Worm (Caenorhabditis elegans) whole organism, L3 larva: ENCODE results near the gene aos-1.

Experiments used
- R02D3.7 ChIP-seq: fragments of 150-350 bp; optimal IDR thresholded peaks from 2 replicates; lab custom pipeline; 2014; ENCODE audit warnings: missing biosample characterization, missing genetic modification characterization
- aly-2 ChIP-seq: fragments of 150-350 bp; optimal IDR thresholded peaks from 2 replicates; lab custom pipeline; 2014; ENCODE audit warnings: missing biosample characterization, missing genetic modification characterization
- ama-1 ChIP-seq: fragments of 150-350 bp; optimal IDR thresholded peaks from 2 replicates; lab custom pipeline; 2018
- ceh-82 ChIP-seq: fragments of 150-350 bp; optimal IDR thresholded peaks from 2 replicates; lab custom pipeline; 2014; ENCODE audit warnings: missing biosample characterization, missing genetic modification characterization
- ceh-9 ChIP-seq: sonication (generic microtip); optimal IDR thresholded peaks from 2 replicates; lab custom pipeline; 2018; ENCODE audit warnings: missing biosample characterization, missing genetic modification characterization
- egl-27 ChIP-seq: sonication (generic microtip); optimal IDR thresholded peaks from 4 replicates; lab custom pipeline; 2017; ENCODE audit warnings: missing biosample characterization, missing genetic modification reagents, missing genetic modification characterization
- elt-1 ChIP-seq: fragments of 150-350 bp; optimal IDR thresholded peaks from 2 replicates; lab custom pipeline; 2014; ENCODE audit warnings: missing biosample characterization, missing genetic modification characterization
- elt-2 ChIP-seq: sonication (generic microtip); optimal IDR thresholded peaks from 2 replicates; lab custom pipeline; 2016; ENCODE audit warnings: missing genetic modification reagents, mild to moderate bottlenecking, missing genetic modification characterization, missing compliant biosample characterization
- elt-3 ChIP-seq, 3 experiments: fragments of 150-350 bp in 1 of 3; sonication (generic microtip) in 2 of 3; optimal IDR thresholded peaks; 2 replicates in 2 of 3; 4 replicates in 1 of 3; lab custom pipeline; 2014 to 2017; ENCODE audit warnings: missing biosample characterization in 3 of 3, missing genetic modification characterization in 3 of 3
- eor-1 ChIP-seq, 2 experiments: fragments of 150-350 bp; optimal IDR thresholded peaks; 2 replicates each; lab custom pipeline; 2014 to 2018; ENCODE audit warnings: missing biosample characterization in 2 of 2, missing genetic modification characterization in 2 of 2
- fkh-10 ChIP-seq: sonication (generic microtip); optimal IDR thresholded peaks from 2 replicates; lab custom pipeline; 2017; ENCODE audit warnings: missing biosample characterization, missing genetic modification reagents, missing genetic modification characterization
- fkh-2 ChIP-seq: fragments of 150-350 bp; optimal IDR thresholded peaks from 2 replicates; lab custom pipeline; 2014; ENCODE audit warnings: missing biosample characterization, missing genetic modification reagents, missing genetic modification characterization
- fos-1 ChIP-seq: fragments of 150-350 bp; optimal IDR thresholded peaks from 2 replicates; lab custom pipeline; 2014; ENCODE audit warnings: missing biosample characterization, missing genetic modification characterization
- hmg-11 ChIP-seq: sonication (generic microtip); optimal IDR thresholded peaks from 2 replicates; lab custom pipeline; 2016; ENCODE audit warnings: missing genetic modification characterization, missing compliant biosample characterization
- jun-1 ChIP-seq: fragments of 150-350 bp; optimal IDR thresholded peaks from 2 replicates; lab custom pipeline; 2014; ENCODE audit warnings: missing biosample characterization, missing genetic modification reagents, missing genetic modification characterization
- lin-15B ChIP-seq: fragments of 150-350 bp; optimal IDR thresholded peaks from 2 replicates; lab custom pipeline; 2014; ENCODE audit warnings: missing biosample characterization, missing genetic modification characterization
- mdl-1 ChIP-seq: fragments of 150-350 bp; optimal IDR thresholded peaks from 2 replicates; lab custom pipeline; 2014; ENCODE audit warnings: missing biosample characterization, missing genetic modification characterization
- mml-1 ChIP-seq: fragments of 150-350 bp; sonication (generic microtip); optimal IDR thresholded peaks from 3 replicates; lab custom pipeline; 2014; ENCODE audit warnings: missing biosample characterization, missing genetic modification characterization
- nfya-1 ChIP-seq: sonication (generic microtip); optimal IDR thresholded peaks from 2 replicates; lab custom pipeline; 2017; ENCODE audit warnings: missing genetic modification characterization, mild to moderate bottlenecking, missing compliant biosample characterization, antibody characterized with exemption, moderate library complexity; ENCODE audit not compliant: insufficient read depth
- nhr-11 ChIP-seq: fragments of 150-350 bp; optimal IDR thresholded peaks from 2 replicates; lab custom pipeline; 2014; ENCODE audit warnings: missing biosample characterization, missing genetic modification characterization
- nhr-12 ChIP-seq: fragments of 150-350 bp; optimal IDR thresholded peaks from 2 replicates; lab custom pipeline; 2014; ENCODE audit warnings: missing biosample characterization, missing genetic modification characterization
- nhr-23 ChIP-seq: fragments of 150-350 bp; optimal IDR thresholded peaks from 2 replicates; lab custom pipeline; 2014; ENCODE audit warnings: missing biosample characterization, missing genetic modification reagents, missing genetic modification characterization
- nhr-237 ChIP-seq: fragments of 150-350 bp; optimal IDR thresholded peaks from 2 replicates; lab custom pipeline; 2014; ENCODE audit warnings: missing biosample characterization, missing genetic modification characterization
- nhr-25 ChIP-seq: sonication (generic microtip); optimal IDR thresholded peaks from 2 replicates; lab custom pipeline; 2017; ENCODE audit warnings: missing biosample characterization, missing genetic modification characterization
- nhr-43 ChIP-seq: sonication (generic microtip); optimal IDR thresholded peaks from 2 replicates; lab custom pipeline; 2016; ENCODE audit warnings: mild to moderate bottlenecking, missing genetic modification characterization, missing compliant biosample characterization; ENCODE audit not compliant: poor library complexity, severe bottlenecking
- nhr-67 ChIP-seq: fragments of 150-350 bp; optimal IDR thresholded peaks from 2 replicates; lab custom pipeline; 2014; ENCODE audit warnings: missing biosample characterization, missing genetic modification characterization
- nhr-77 ChIP-seq: fragments of 150-350 bp; optimal IDR thresholded peaks from 2 replicates; lab custom pipeline; 2014; ENCODE audit warnings: missing biosample characterization, missing genetic modification characterization
- pha-4 ChIP-seq: fragments of 150-350 bp; optimal IDR thresholded peaks from 2 replicates; lab custom pipeline; 2014; ENCODE audit warnings: missing biosample characterization, missing genetic modification reagents, missing genetic modification characterization
- pqm-1 ChIP-seq: fragments of 150-350 bp; optimal IDR thresholded peaks from 2 replicates; lab custom pipeline; 2017; ENCODE audit warnings: missing biosample characterization, missing genetic modification characterization, inconsistent platforms
- snpc-4 ChIP-seq: fragments of 150-350 bp; optimal IDR thresholded peaks from 2 replicates; lab custom pipeline; 2014; ENCODE audit warnings: missing biosample characterization, missing genetic modification characterization
- tbx-2 ChIP-seq: sonication (generic microtip); optimal IDR thresholded peaks from 2 replicates; lab custom pipeline; 2016; ENCODE audit warnings: mild to moderate bottlenecking, missing genetic modification characterization, missing compliant biosample characterization
- unc-62 ChIP-seq: fragments of 150-350 bp; sonication (generic microtip); optimal IDR thresholded peaks from 4 replicates; lab custom pipeline; 2014; ENCODE audit warnings: missing biosample characterization, missing genetic modification reagents, missing genetic modification characterization
- zag-1 ChIP-seq: fragments of 150-350 bp; optimal IDR thresholded peaks from 2 replicates; lab custom pipeline; 2014; ENCODE audit warnings: missing biosample characterization, missing genetic modification characterization
- ztf-11 ChIP-seq: fragments of 150-350 bp; optimal IDR thresholded peaks from 2 replicates; lab custom pipeline; 2014; ENCODE audit warnings: missing biosample characterization, missing genetic modification characterization
- ztf-4 ChIP-seq: fragments of 150-350 bp; optimal IDR thresholded peaks from 2 replicates; lab custom pipeline; 2014; ENCODE audit warnings: missing biosample characterization, missing genetic modification characterization

aos-1 gene

DNA sequence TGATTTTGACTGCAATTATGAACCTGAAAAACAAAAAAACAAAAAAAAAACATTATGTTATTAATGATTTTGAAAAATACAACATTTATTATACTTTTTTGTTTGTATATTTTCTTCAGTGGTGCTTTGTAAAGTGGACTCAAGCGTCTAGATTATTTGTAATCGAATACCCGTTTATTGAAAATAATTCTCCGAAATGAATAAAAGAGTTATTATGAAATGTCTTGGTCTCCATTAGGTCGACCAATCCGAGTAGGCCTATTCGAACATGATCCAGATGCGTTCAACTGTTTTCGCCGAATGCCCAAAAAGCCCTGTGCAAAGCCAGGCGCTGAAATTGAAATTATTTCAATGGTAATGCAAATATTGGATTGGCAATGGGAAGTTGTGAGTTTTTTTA lies 12.6 kb downstream of the aos-1 start, which contains the start of gene C08B6.5:
C08B6.5 (plus strand) TSS at position 301 of the 400 bp plus-strand sequence.
- TF ChIP-seq zag-1: no peak
- no peak for TF ChIP-seq hmg-11 (tag; lab: Kevin White, UChicago)
- no peak for TF ChIP-seq snpc-4 (tag; lab: Kevin White, UChicago)
- TF ChIP-seq eor-1 (tag; optimal IDR thresholded peaks at IDR 0.05; lab: Kevin White, UChicago): no peak
- no peak for TF ChIP-seq egl-27 (tag; lab: Kevin White, UChicago)
- no peak for TF ChIP-seq tbx-2 (tag; lab: Kevin White, UChicago)
- no peak for TF ChIP-seq nhr-23 (tag; lab: Kevin White, UChicago)
- TF ChIP-seq aly-2: no peak
- no peak for TF ChIP-seq ama-1
- no peak for TF ChIP-seq jun-1
- TF ChIP-seq unc-62 (GFP tag; lab: Kevin White, UChicago): no peak
- TF ChIP-seq elt-3 (tag; optimal IDR thresholded peaks at IDR 0.05; lab: Kevin White, UChicago): no peak
- TF ChIP-seq nfya-1 (tag; lab: Kevin White, UChicago): no peak
- TF ChIP-seq nhr-11 (tag; lab: Kevin White, UChicago): no peak

DNA sequence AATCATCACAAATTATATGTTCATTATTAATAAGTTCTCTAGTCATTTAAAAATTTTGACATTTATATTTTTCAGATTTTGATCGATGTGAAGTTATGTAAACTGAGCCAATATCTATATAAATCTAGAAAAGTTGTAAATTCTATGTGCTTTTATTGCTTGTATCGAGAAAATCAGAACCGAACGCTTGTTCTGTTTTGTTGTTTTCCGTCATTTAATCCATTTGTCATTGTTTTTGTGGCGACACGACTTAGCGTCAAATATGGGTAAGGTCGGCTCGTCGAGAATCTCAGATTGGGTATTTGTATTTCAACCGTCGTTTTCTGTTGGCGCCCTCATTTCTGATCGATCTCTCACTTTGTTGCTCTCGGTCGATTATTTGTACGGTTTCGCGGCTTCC lies 15.8 kb downstream of the aos-1 start, which contains the start of gene cht-5:
cht-5 (plus strand) TSS at position 301 of the 400 bp plus-strand sequence.
- TF ChIP-seq elt-1 (tag; lab: Kevin White, UChicago) (no peak), tbx-2 (tag; lab: Kevin White, UChicago) (no peak), nhr-25 (tag; lab: Kevin White, UChicago) (no peak), lin-15B (tag; lab: Kevin White, UChicago) (no peak), eor-1 (tag; optimal IDR thresholded peaks at IDR 0.05; lab: Kevin White, UChicago) (no peak), mdl-1 (no peak), ceh-82 (tag; lab: Kevin White, UChicago) (no peak), ceh-9 (no peak), hmg-11 (tag; lab: Kevin White, UChicago) (no peak), nhr-43 (tag; lab: Kevin White, UChicago) (no peak), nhr-12 (tag; lab: Kevin White, UChicago) (no peak), snpc-4 (tag; lab: Kevin White, UChicago) (no peak), pqm-1 (tag; lab: Kevin White, UChicago) (no peak), fos-1 (tag; lab: Kevin White, UChicago) (no peak), nhr-77 (tag; lab: Kevin White, UChicago) (no peak), nhr-237 (tag; lab: Kevin White, UChicago) (no peak), R02D3.7 (tag; lab: Kevin White, UChicago) (no peak), egl-27 (tag; lab: Kevin White, UChicago) (no peak), nhr-67 (no peak)

DNA sequence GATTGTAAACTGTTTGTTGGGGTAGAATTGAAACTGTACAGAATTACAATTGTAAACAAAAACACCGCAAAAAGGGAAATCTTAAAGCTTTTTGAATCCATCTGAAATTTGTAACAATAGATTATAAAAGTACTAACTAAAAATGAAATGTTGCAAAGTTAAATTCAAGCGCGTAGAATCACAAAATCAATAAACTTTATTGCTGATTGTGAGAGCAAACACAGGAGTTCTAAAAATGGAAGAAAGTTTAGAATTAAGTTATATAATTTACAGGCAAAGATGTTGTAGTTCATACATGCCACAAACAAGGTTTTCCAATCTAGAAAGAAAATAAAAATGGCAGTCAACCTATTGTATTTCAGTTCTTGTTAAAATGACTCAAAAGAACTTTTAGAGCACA lies 17.9 kb downstream of the aos-1 start, which contains the start of gene C08B6.3:
C08B6.3 (minus strand) TSS at position 101 of the 400 bp plus-strand sequence.
- TF ChIP-seq fkh-10 (GFP tag; lab: Kevin White, UChicago) (no peak), nhr-77 (tag; lab: Kevin White, UChicago) (no peak), nhr-11 (tag; lab: Kevin White, UChicago) (no peak), nhr-23 (tag; lab: Kevin White, UChicago) (no peak), mml-1 (no peak)

- TF ChIP-seq lin-15B (tag; lab: Kevin White, UChicago) (no peak), pqm-1 (tag; lab: Kevin White, UChicago) (peak; percentile 5), elt-1 (tag; lab: Kevin White, UChicago) (no peak), mdl-1 (no peak), fkh-2 (tag; lab: Kevin White, UChicago) (no peak), elt-2 (tag; lab: Kevin White, UChicago) (peak; percentile 42), pha-4 (tag; lab: Kevin White, UChicago) (peak; percentile 63)
Observed at ce11 chrV:10111129-10111528, 19.0 kb downstream of the aos-1 start.

DNA sequence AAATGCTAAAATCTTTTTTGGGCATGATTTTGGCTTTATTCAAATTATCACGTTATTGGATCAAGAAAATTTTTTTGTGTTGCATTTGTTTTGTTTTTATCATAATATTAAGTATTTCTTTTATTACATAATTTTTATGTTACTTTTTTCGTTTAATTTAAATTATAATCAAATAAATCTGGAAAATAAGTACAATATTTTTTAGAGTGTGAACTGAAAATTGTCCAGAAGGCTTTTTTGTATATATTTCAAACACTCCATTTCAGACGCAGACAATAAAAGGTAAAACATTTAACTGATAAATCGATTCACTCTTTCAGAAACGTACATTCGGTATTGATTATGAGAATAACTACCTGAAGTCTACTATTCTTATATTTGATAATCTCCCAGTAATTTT lies 22.8 kb downstream of the aos-1 start, which contains the start of gene C08B6.11:
C08B6.11 (plus strand) TSS at position 301 of the 400 bp plus-strand sequence.
- no peak for TF ChIP-seq eor-1 (tag; optimal IDR thresholded peaks at IDR 0.05; lab: Kevin White, UChicago)
- no peak for TF ChIP-seq egl-27 (tag; lab: Kevin White, UChicago)
- TF ChIP-seq nhr-11 (tag; lab: Kevin White, UChicago): no peak
- TF ChIP-seq zag-1: no peak
- no peak for TF ChIP-seq ceh-82 (tag; lab: Kevin White, UChicago)
- no peak for TF ChIP-seq nhr-12 (tag; lab: Kevin White, UChicago)
- no peak for TF ChIP-seq nfya-1 (tag; lab: Kevin White, UChicago)
- no peak for TF ChIP-seq ztf-4 (tag; lab: Kevin White, UChicago)
- no peak for TF ChIP-seq ztf-11
- no peak for TF ChIP-seq nhr-25 (tag; lab: Kevin White, UChicago)
